Fruit fly (Drosophila melanogaster) whole organism, embryonic: ENCODE results near the gene CG14383.

Experiments
- Awh ChIP-seq: fragments of 200-800 bp; sonication (Bioruptor generic); IDR thresholded peaks from 2 replicates; pipeline ENCODE4, ENCODE4 v1.3.6; 2022; ENCODE audit warnings: missing biosample characterization, missing genetic modification characterization
- Bgb ChIP-seq: fragments of 200-800 bp; sonication (Bioruptor generic); IDR thresholded peaks from 2 replicates; pipeline ENCODE4 v1.3.6; 2022; ENCODE audit warnings: missing biosample characterization, missing genetic modification characterization; ENCODE audit not compliant: partially characterized antibody
- BtbVII ChIP-seq: fragments of 200-800 bp; sonication (Bioruptor generic); optimal IDR thresholded peaks from 3 replicates; lab custom pipeline; 2017; ENCODE audit warnings: missing biosample characterization, mild to moderate bottlenecking, missing genetic modification characterization
- CG10267 ChIP-seq: fragments of 200-800 bp; sonication (Bioruptor generic); optimal IDR thresholded peaks from 2 replicates; lab custom pipeline; 2018; ENCODE audit warnings: missing biosample characterization, mild to moderate bottlenecking, missing genetic modification characterization, moderate library complexity
- CG10565 ChIP-seq: fragments of 200-800 bp; sonication (Bioruptor generic); optimal IDR thresholded peaks from 3 replicates; lab custom pipeline; 2016; ENCODE audit warnings: missing biosample characterization, mild to moderate bottlenecking, missing genetic modification characterization
- CG12104 ChIP-seq: fragments of 200-800 bp; sonication (Bioruptor generic); optimal IDR thresholded peaks from 3 replicates; lab custom pipeline; 2016; ENCODE audit warnings: missing biosample characterization, missing genetic modification characterization
- CG12155 ChIP-seq: fragments of 200-800 bp; sonication (Bioruptor generic); optimal IDR thresholded peaks from 3 replicates; lab custom pipeline; 2016; ENCODE audit warnings: missing biosample characterization, missing genetic modification characterization
- CG14710 ChIP-seq: fragments of 200-800 bp; sonication (Bioruptor generic); optimal IDR thresholded peaks from 3 replicates; lab custom pipeline; 2019; ENCODE audit warnings: missing biosample characterization, mild to moderate bottlenecking, missing genetic modification characterization, moderate library complexity
- CG14860 ChIP-seq: fragments of 200-800 bp; sonication (Bioruptor generic); IDR thresholded peaks from 3 replicates; pipeline ENCODE4 v1.3.6; 2022; ENCODE audit warnings: missing biosample characterization, missing genetic modification characterization; ENCODE audit not compliant: partially characterized antibody
- CG1647 ChIP-seq: fragments of 200-800 bp; sonication (Bioruptor generic); optimal IDR thresholded peaks from 3 replicates; lab custom pipeline; 2016; ENCODE audit warnings: missing biosample characterization, missing genetic modification characterization
- CG16863 ChIP-seq: fragments of 200-800 bp; sonication (Bioruptor generic); optimal IDR thresholded peaks from 3 replicates; lab custom pipeline; 2016; ENCODE audit warnings: missing biosample characterization, missing genetic modification characterization
- CG2129 ChIP-seq: fragments of 200-800 bp; sonication (Bioruptor generic); IDR thresholded peaks from 2 replicates; pipeline ENCODE4 v1.3.6; 2022; ENCODE audit warnings: missing biosample characterization, missing genetic modification characterization; ENCODE audit not compliant: partially characterized antibody
- CG2199 ChIP-seq: fragments of 200-800 bp; sonication (Bioruptor generic); IDR thresholded peaks from 3 replicates; pipeline ENCODE4 v1.3.6; 2022; ENCODE audit warnings: missing biosample characterization, missing genetic modification characterization
- CG3847 ChIP-seq: fragments of 200-800 bp; sonication (Bioruptor generic); IDR thresholded peaks from 2 replicates; pipeline ENCODE4 v1.3.6; 2022; ENCODE audit warnings: missing biosample characterization, missing genetic modification characterization
- CG8281 ChIP-seq: fragments of 200-800 bp; sonication (Bioruptor generic); optimal IDR thresholded peaks from 2 replicates; lab custom pipeline; 2018; ENCODE audit warnings: missing biosample characterization, mild to moderate bottlenecking, missing genetic modification characterization, moderate library complexity
- CG8290 ChIP-seq, 3 experiments: fragments of 200-800 bp; sonication (Bioruptor generic); optimal IDR thresholded peaks; 2 replicates each; lab custom pipeline; 2016 to 2019; ENCODE audit warnings: missing biosample characterization in 3 of 3, missing genetic modification characterization in 3 of 3, mild to moderate bottlenecking in 2 of 3, moderate library complexity in 1 of 3
- CG9437 ChIP-seq: fragments of 200-800 bp; sonication (Bioruptor generic); optimal IDR thresholded peaks from 2 replicates; lab custom pipeline; 2018; ENCODE audit warnings: missing biosample characterization, mild to moderate bottlenecking, missing genetic modification characterization
- CrebB ChIP-seq: fragments of 200-800 bp; sonication (Bioruptor generic); optimal IDR thresholded peaks from 3 replicates; lab custom pipeline; 2018; ENCODE audit warnings: missing biosample characterization, mild to moderate bottlenecking, missing genetic modification characterization
- Dll ChIP-seq: fragments of 200-800 bp; sonication (Bioruptor generic); IDR thresholded peaks from 4 replicates; pipeline ENCODE4 v1.3.6; 2022; ENCODE audit warnings: missing biosample characterization, missing genetic modification characterization; ENCODE audit not compliant: partially characterized antibody
- Ets97D ChIP-seq: fragments of 200-800 bp; sonication (Bioruptor generic); optimal IDR thresholded peaks from 3 replicates; lab custom pipeline; 2016; ENCODE audit warnings: missing biosample characterization, missing genetic modification characterization
- GATAe ChIP-seq: fragments of 200-800 bp; sonication (Bioruptor generic); conservative IDR thresholded peaks from 2 replicates; pipeline ENCODE4 v1.3.6; 2022; ENCODE audit warnings: missing biosample characterization, missing genetic modification characterization
- HLH54F ChIP-seq: fragments of 200-800 bp; sonication (Bioruptor generic); optimal IDR thresholded peaks from 3 replicates; lab custom pipeline; 2016; ENCODE audit warnings: missing biosample characterization, missing genetic modification characterization
- Hr3 ChIP-seq: fragments of 200-800 bp; sonication (Bioruptor generic); optimal IDR thresholded peaks from 3 replicates; lab custom pipeline; 2016; ENCODE audit warnings: missing biosample characterization, missing genetic modification characterization
- Hsf ChIP-seq: fragments of 200-800 bp; sonication (Bioruptor generic); optimal IDR thresholded peaks from 3 replicates; lab custom pipeline; 2016; ENCODE audit warnings: missing biosample characterization, missing genetic modification characterization
- Jarid2 ChIP-seq: fragments of 200-800 bp; sonication (Bioruptor generic); optimal IDR thresholded peaks from 3 replicates; lab custom pipeline; 2017; ENCODE audit warnings: mild to moderate bottlenecking, missing biosample characterization, missing genetic modification reagents, missing genetic modification characterization
- Pdp1 ChIP-seq, 2 experiments: fragments of 200-800 bp; sonication (Bioruptor generic); optimal IDR thresholded peaks; 3 replicates each; lab custom pipeline; 2016; ENCODE audit warnings: missing biosample characterization in 2 of 2, missing genetic modification characterization in 2 of 2, mild to moderate bottlenecking in 1 of 2, moderate library complexity in 1 of 2
- Side ChIP-seq: fragments of 200-800 bp; sonication (Bioruptor generic); optimal IDR thresholded peaks from 2 replicates; lab custom pipeline; 2016; ENCODE audit warnings: missing biosample characterization, missing genetic modification characterization
- Sin3A ChIP-seq: fragments of >200 bp; optimal IDR thresholded peaks from 2 replicates; lab custom pipeline; 2018
- Sox100B ChIP-seq: fragments of 200-800 bp; sonication (Bioruptor generic); optimal IDR thresholded peaks from 3 replicates; lab custom pipeline; 2018; ENCODE audit warnings: missing biosample characterization, mild to moderate bottlenecking, missing genetic modification characterization
- Xbp1 ChIP-seq: fragments of 200-800 bp; sonication (Bioruptor generic); optimal IDR thresholded peaks from 3 replicates; lab custom pipeline; 2016; ENCODE audit warnings: missing biosample characterization, mild to moderate bottlenecking, missing genetic modification characterization
- amos ChIP-seq: fragments of 200-800 bp; sonication (Bioruptor generic); IDR thresholded peaks from 2 replicates; pipeline ENCODE4 v1.3.6; 2022; ENCODE audit warnings: missing biosample characterization, missing genetic modification characterization; ENCODE audit not compliant: partially characterized antibody
- ase ChIP-seq: fragments of 200-800 bp; sonication (Bioruptor generic); IDR thresholded peaks from 3 replicates; pipeline ENCODE4 v1.3.6; 2022; ENCODE audit warnings: missing biosample characterization, missing genetic modification characterization
- dati ChIP-seq: fragments of 200-800 bp; sonication (Bioruptor generic); IDR thresholded peaks from 2 replicates; pipeline ENCODE4 v1.3.6; 2022; ENCODE audit warnings: missing biosample characterization, missing genetic modification characterization
- dmrt11E ChIP-seq: fragments of 200-800 bp; sonication (Bioruptor generic); optimal IDR thresholded peaks from 3 replicates; lab custom pipeline; 2018; ENCODE audit warnings: missing biosample characterization, mild to moderate bottlenecking, missing genetic modification characterization, moderate library complexity
- dpn ChIP-seq, 2 experiments: fragments of 200-800 bp; sonication (Bioruptor generic); optimal IDR thresholded peaks; 3 replicates each; lab custom pipeline; 2016; ENCODE audit warnings: missing biosample characterization in 2 of 2, missing genetic modification characterization in 2 of 2
- fd96Cb ChIP-seq: fragments of 200-800 bp; sonication (Bioruptor generic); optimal IDR thresholded peaks from 2 replicates; lab custom pipeline; 2018; ENCODE audit warnings: missing biosample characterization, mild to moderate bottlenecking, missing genetic modification characterization, moderate library complexity
- mam ChIP-seq: fragments of 200-800 bp; sonication (Bioruptor generic); optimal IDR thresholded peaks from 3 replicates; lab custom pipeline; 2016; ENCODE audit warnings: missing biosample characterization, missing genetic modification characterization
- nerfin-2 ChIP-seq: fragments of 200-800 bp; sonication (Bioruptor generic); IDR thresholded peaks from 2 replicates; pipeline ENCODE4 v1.3.6; 2022; ENCODE audit warnings: missing biosample characterization, missing genetic modification characterization; ENCODE audit not compliant: partially characterized antibody
- pan ChIP-seq, 4 experiments: fragments of >200 bp in 3 of 4; fragments of 200-800 bp in 1 of 4; sonication (Bioruptor generic) in 1 of 4; optimal IDR thresholded peaks in 3 of 4; IDR thresholded peaks in 1 of 4; 2 replicates each; pipeline versions ENCODE4 v1.3.6 to Lab custom; 2017 to 2022; ENCODE audit warnings: missing biosample characterization in 2 of 4, missing genetic modification characterization in 2 of 4, mixed read lengths in 1 of 4
- pum ChIP-seq: fragments of 200-800 bp; sonication (Bioruptor generic); optimal IDR thresholded peaks from 2 replicates; lab custom pipeline; 2016; ENCODE audit warnings: missing biosample characterization, missing genetic modification characterization
- ro ChIP-seq: fragments of 200-800 bp; sonication (Bioruptor generic); IDR thresholded peaks from 2 replicates; pipeline ENCODE4 v1.3.6; 2022; ENCODE audit warnings: missing biosample characterization, missing genetic modification characterization
- run ChIP-seq: fragments of 200-800 bp; sonication (Bioruptor generic); optimal IDR thresholded peaks from 3 replicates; lab custom pipeline; 2018; ENCODE audit warnings: missing biosample characterization, mild to moderate bottlenecking, missing genetic modification characterization
- shn ChIP-seq: fragments of 200-800 bp; sonication (Bioruptor generic); optimal IDR thresholded peaks from 3 replicates; lab custom pipeline; 2016; ENCODE audit warnings: missing biosample characterization, missing genetic modification characterization
- slbo ChIP-seq: fragments of 200-800 bp; sonication (Bioruptor generic); IDR thresholded peaks from 2 replicates; pipeline ENCODE4 v1.3.6; 2022; ENCODE audit warnings: missing biosample characterization, missing genetic modification characterization
- tna ChIP-seq: fragments of 200-800 bp; sonication (Bioruptor generic); IDR thresholded peaks from 2 replicates; pipeline ENCODE4 v1.3.6; 2022; ENCODE audit warnings: missing biosample characterization, missing genetic modification characterization; ENCODE audit not compliant: partially characterized antibody
- vvl ChIP-seq: fragments of 200-800 bp; sonication (Bioruptor generic); IDR thresholded peaks from 2 replicates; pipeline ENCODE4 v1.3.6; 2022; ENCODE audit warnings: missing biosample characterization, missing genetic modification characterization
- zfh2 ChIP-seq: fragments of 200-800 bp; sonication (Bioruptor generic); optimal IDR thresholded peaks from 2 replicates; lab custom pipeline; 2016; ENCODE audit warnings: missing biosample characterization, missing genetic modification characterization

CG14383 gene

dm6 chr3R:13030257-13031173 lies 42.2 kb upstream of the CG14383 start, which contains the start of the genes CG46281 and CG46280 (continued):
- TF ChIP-seq ro (GFP tag; lab: Robert Waterston, UW) = no peak
- no peak for TF ChIP-seq CG12155 (GFP tag; lab: Kevin White, UChicago)
- TF ChIP-seq CG2199 = no peak
- TF ChIP-seq Xbp1 (GFP tag; lab: Kevin White, UChicago) = peak; percentile 50
- TF ChIP-seq BtbVII (GFP tag; lab: Kevin White, UChicago) = peak; percentile 2
- peak; percentile 28 to 51 for TF ChIP-seq dpn (GFP tag; optimal IDR thresholded peaks at IDR 0.05; lab: Kevin White, UChicago)
- TF ChIP-seq Sin3A = peak; percentile 66
- 0 out of 2 replicates have a peak, but pooled peaks have one; percentile 36 for TF ChIP-seq CG3847 (GFP tag; lab: Robert Waterston, UW)
- no peak for TF ChIP-seq fd96Cb (tag; lab: Kevin White, UChicago)
- peak; percentile 29 for TF ChIP-seq Side
- peak; percentile 45 for TF ChIP-seq Hsf (GFP tag; lab: Kevin White, UChicago)
- TF ChIP-seq CG14860 (GFP tag; lab: Robert Waterston, UW) = peak; percentile 32; the same call in 1 of the 3 replicates
- 0 out of 2 replicates have a peak, but pooled peaks have one; percentile 28 for TF ChIP-seq Bgb (GFP tag; lab: Robert Waterston, UW)
- no peak for TF ChIP-seq ase (GFP tag; lab: Robert Waterston, UW)
- TF ChIP-seq CG8281 (tag; lab: Kevin White, UChicago) = no peak
- peak; percentile 93 for TF ChIP-seq CG14710 (tag; lab: Kevin White, UChicago)
- no peak for TF ChIP-seq tna (GFP tag; lab: Robert Waterston, UW)
- TF ChIP-seq CG2129 = no peak
- TF ChIP-seq CG16863 = peak; percentile 22
- no peak for TF ChIP-seq CG10565 (GFP tag; lab: Kevin White, UChicago)
- peak; percentile 24 for TF ChIP-seq Hr3
- TF ChIP-seq dmrt11E = peak; percentile 19
- TF ChIP-seq pum (GFP tag; lab: Kevin White, UChicago) = peak; percentile 34
- peak; percentile 31 to 78 for TF ChIP-seq Pdp1 (GFP tag; optimal IDR thresholded peaks at IDR 0.05; lab: Kevin White, UChicago)
- peak; percentile 6 for TF ChIP-seq CG9437
- TF ChIP-seq GATAe (GFP tag; lab: Robert Waterston, UW) = no peak
- TF ChIP-seq CG8290 (GFP tag; optimal IDR thresholded peaks at IDR 0.05; lab: Kevin White, UChicago) = peak; percentile 23
- no peak for TF ChIP-seq CG8290 (tag; optimal IDR thresholded peaks at IDR 0.05; lab: Kevin White, UChicago)
- TF ChIP-seq CrebB = no peak
- TF ChIP-seq Ets97D = peak; percentile 52
- TF ChIP-seq mam = peak; percentile 37
- TF ChIP-seq run (tag; lab: Kevin White, UChicago) = no peak
- peak; percentile 39; the same call in 1 of the 2 replicates for TF ChIP-seq amos (GFP tag; lab: Robert Waterston, UW)
- TF ChIP-seq CG10267 (tag; lab: Kevin White, UChicago) = peak; percentile 96
- TF ChIP-seq Dll (GFP tag; lab: Robert Waterston, UW) = peak; percentile 74; the same call in 3 of the 4 replicates
- no peak for TF ChIP-seq nerfin-2 (GFP tag; lab: Robert Waterston, UW)
- no peak for TF ChIP-seq dati
- TF ChIP-seq CG12104 (GFP tag; lab: Kevin White, UChicago) = no peak
- peak; percentile 33 for TF ChIP-seq zfh2
- TF ChIP-seq Jarid2 (GFP tag; lab: Kevin White, UChicago) = no peak
- TF ChIP-seq vvl (GFP tag; lab: Robert Waterston, UW) = 0 out of 2 replicates have a peak, but pooled peaks have one; percentile 18
- no peak for TF ChIP-seq pan (optimal IDR thresholded peaks at IDR 0.05; lab: Kevin White, UChicago)
- TF ChIP-seq pan (GFP tag; optimal IDR thresholded peaks at IDR 0.05 in 1 of 2, IDR thresholded peaks at IDR 0.05 in 1 of 2) = no peak
- no peak for TF ChIP-seq Awh
- no peak for TF ChIP-seq Sox100B (GFP tag; lab: Kevin White, UChicago)
- no peak for TF ChIP-seq slbo (GFP tag; lab: Robert Waterston, UW)
- peak; percentile 12 for TF ChIP-seq shn
- TF ChIP-seq CG1647 (GFP tag; lab: Kevin White, UChicago) = peak; percentile 25
- TF ChIP-seq HLH54F (GFP tag; lab: Kevin White, UChicago) = peak; percentile 48
